Fruit fly (Drosophila melanogaster) whole organism, wandering third instar larva: ENCODE measurements around the gene CG31249.

Source experiments
- Abd-B ChIP-seq: fragments of >200 bp; optimal IDR thresholded peaks from 2 replicates; lab custom pipeline; 2017; ENCODE audit warnings: missing biosample characterization, missing genetic modification characterization
- CG32264 ChIP-seq: fragments of 200-800 bp; sonication (Bioruptor generic); optimal IDR thresholded peaks from 2 replicates; lab custom pipeline; 2016; ENCODE audit warnings: missing biosample characterization, missing genetic modification characterization
- Dif ChIP-seq: fragments of 200-275, 200-300 bp; sonication (Bioruptor generic); optimal IDR thresholded peaks from 2 replicates; lab custom pipeline; 2018; ENCODE audit warnings: missing biosample characterization, missing genetic modification characterization; ENCODE audit not compliant: partially characterized antibody
- HLH106 ChIP-seq: fragments of 200-800 bp; optimal IDR thresholded peaks from 3 replicates; lab custom pipeline; 2019; ENCODE audit warnings: missing biosample characterization, mild to moderate bottlenecking, missing genetic modification characterization, moderate library complexity
- Hnf4 ChIP-seq: fragments of 200-800 bp; sonication (Bioruptor generic); optimal IDR thresholded peaks from 2 replicates; lab custom pipeline; 2016; ENCODE audit warnings: missing biosample characterization, mild to moderate bottlenecking, missing genetic modification characterization
- Hr78 ChIP-seq: fragments of >200 bp; optimal IDR thresholded peaks from 2 replicates; lab custom pipeline; 2017; ENCODE audit warnings: missing biosample characterization, missing genetic modification characterization
- Hr83 ChIP-seq: fragments of 200-300 bp; sonication (Bioruptor generic); optimal IDR thresholded peaks from 2 replicates; lab custom pipeline; 2016; ENCODE audit warnings: missing biosample characterization, mild to moderate bottlenecking, missing genetic modification characterization, moderate library complexity; ENCODE audit not compliant: poor library complexity, severe bottlenecking
- Jra ChIP-seq: sonication (Bioruptor generic); optimal IDR thresholded peaks from 2 replicates; lab custom pipeline; 2016; ENCODE audit warnings: missing biosample characterization, missing genetic modification characterization
- Mio ChIP-seq: sonication (Bioruptor generic); optimal IDR thresholded peaks from 2 replicates; lab custom pipeline; 2016; ENCODE audit warnings: missing biosample characterization, missing genetic modification characterization
- Myc ChIP-seq: fragments of >200 bp; optimal IDR thresholded peaks from 2 replicates; lab custom pipeline; 2017
- N ChIP-seq: fragments of >200 bp; optimal IDR thresholded peaks from 2 replicates; lab custom pipeline; 2018; ENCODE audit warnings: missing biosample characterization, missing external identifiers, missing genetic modification characterization
- OdsH ChIP-seq: fragments of 200-800 bp; sonication (Bioruptor generic); optimal IDR thresholded peaks from 2 replicates; lab custom pipeline; 2016; ENCODE audit warnings: missing biosample characterization, mild to moderate bottlenecking, missing genetic modification characterization
- Rel ChIP-seq, 2 experiments: fragments of 200-800 bp; sonication (Bioruptor generic) in 1 of 2; optimal IDR thresholded peaks; 2 replicates in 1 of 2; 3 replicates in 1 of 2; lab custom pipeline; 2016 to 2019; ENCODE audit warnings: mild to moderate bottlenecking in 2 of 2, missing biosample characterization in 2 of 2, missing genetic modification characterization in 2 of 2, moderate library complexity in 1 of 2
- Sp1 ChIP-seq: fragments of 200-800 bp; sonication (Bioruptor generic); optimal IDR thresholded peaks from 3 replicates; lab custom pipeline; 2019; ENCODE audit warnings: missing biosample characterization, mild to moderate bottlenecking, missing genetic modification characterization, moderate library complexity
- Vsx2 ChIP-seq: fragments of 200-300, 225-300 bp; sonication (Bioruptor generic); optimal IDR thresholded peaks from 2 replicates; lab custom pipeline; 2018; ENCODE audit warnings: missing biosample characterization, missing genetic modification characterization; ENCODE audit not compliant: partially characterized antibody
- br ChIP-seq: fragments of 200-800 bp; sonication (Bioruptor generic); optimal IDR thresholded peaks from 2 replicates; lab custom pipeline; 2016; ENCODE audit warnings: missing biosample characterization, missing genetic modification characterization
- brk ChIP-seq: fragments of 200-800 bp; sonication (Bioruptor generic); optimal IDR thresholded peaks from 2 replicates; lab custom pipeline; 2016; ENCODE audit warnings: missing biosample characterization, mild to moderate bottlenecking, missing genetic modification characterization
- dmrt93B ChIP-seq: fragments of 200-800 bp; sonication (Bioruptor generic); optimal IDR thresholded peaks from 2 replicates; lab custom pipeline; 2018; ENCODE audit warnings: missing biosample characterization, mild to moderate bottlenecking, missing genetic modification characterization
- ey ChIP-seq: fragments of 200-800 bp; sonication (Bioruptor generic); optimal IDR thresholded peaks from 2 replicates; lab custom pipeline; 2016; ENCODE audit warnings: missing biosample characterization, missing genetic modification characterization
- foxo ChIP-seq, 2 experiments: fragments of 200-800 bp; sonication (Bioruptor generic); optimal IDR thresholded peaks; 2 replicates in 1 of 2; 3 replicates in 1 of 2; lab custom pipeline; 2016 to 2017; ENCODE audit warnings: missing biosample characterization in 2 of 2, missing genetic modification characterization in 2 of 2
- h ChIP-seq: fragments of 200-800 bp; sonication (Bioruptor generic); optimal IDR thresholded peaks from 3 replicates; lab custom pipeline; 2016; ENCODE audit warnings: missing biosample characterization, mild to moderate bottlenecking, missing genetic modification characterization
- jim ChIP-seq: fragments of 175-275, 200-325 bp; sonication (Bioruptor generic); optimal IDR thresholded peaks from 2 replicates; lab custom pipeline; 2016; ENCODE audit warnings: missing biosample characterization, mild to moderate bottlenecking, missing genetic modification characterization
- lola ChIP-seq: fragments of >200 bp; optimal IDR thresholded peaks from 2 replicates; lab custom pipeline; 2017; ENCODE audit warnings: missing biosample characterization, missing genetic modification characterization
- pan ChIP-seq: fragments of >200 bp; optimal IDR thresholded peaks from 2 replicates; lab custom pipeline; 2017
- rgr ChIP-seq: fragments of 200-800 bp; sonication (Bioruptor generic); optimal IDR thresholded peaks from 3 replicates; lab custom pipeline; 2016; ENCODE audit warnings: missing biosample characterization, mild to moderate bottlenecking, missing genetic modification characterization
- sv ChIP-seq: fragments of 200-800 bp; sonication (Bioruptor generic); optimal IDR thresholded peaks from 3 replicates; lab custom pipeline; 2016; ENCODE audit warnings: missing biosample characterization, missing genetic modification characterization
- tai ChIP-seq: sonication (Bioruptor generic); optimal IDR thresholded peaks from 2 replicates; lab custom pipeline; 2016; ENCODE audit warnings: missing biosample characterization, missing genetic modification characterization
- usp ChIP-seq: fragments of >200 bp; optimal IDR thresholded peaks from 2 replicates; lab custom pipeline; 2017; ENCODE audit warnings: missing biosample characterization, missing genetic modification characterization
- woc ChIP-seq: sonication (Bioruptor generic); optimal IDR thresholded peaks from 2 replicates; lab custom pipeline; 2016; ENCODE audit warnings: missing biosample characterization, mild to moderate bottlenecking, missing genetic modification characterization

Gene CG31249

DNA sequence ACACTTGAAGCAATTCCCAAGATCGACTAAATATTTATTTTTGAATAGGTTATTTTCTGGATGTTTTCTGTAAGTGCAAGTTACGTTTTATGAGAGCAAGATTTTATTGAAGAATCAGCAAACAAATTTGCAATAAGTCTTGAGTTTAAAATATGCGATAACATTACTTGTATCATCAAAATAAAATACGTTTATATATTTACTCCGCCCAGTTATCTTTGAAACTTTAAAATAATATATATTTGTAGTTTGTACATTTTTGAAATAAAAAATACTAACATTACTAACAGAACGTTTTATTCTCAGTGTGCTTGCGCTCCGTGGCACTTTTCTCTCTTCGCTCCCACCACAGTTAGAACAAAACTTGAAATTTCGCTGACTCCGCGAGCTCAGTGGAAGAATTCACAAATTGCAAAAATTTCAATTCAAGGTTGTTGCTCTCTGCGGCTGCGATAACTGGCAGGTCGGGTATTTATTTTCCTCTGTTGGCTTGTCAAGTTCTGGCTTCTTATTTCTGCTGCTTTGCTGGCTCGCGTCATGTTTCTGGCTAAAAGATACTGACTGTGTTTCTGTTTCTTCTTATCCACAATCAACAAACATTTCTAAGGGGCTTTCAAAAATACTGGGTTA, 7.4 kb downstream of the CG31249 start (continued):
- TF ChIP-seq lola (no peak), woc (GFP tag; lab: Kevin White, UChicago) (peak; percentile 84), usp (GFP tag; lab: Kevin White, UChicago) (peak; percentile 33), h (GFP tag; lab: Kevin White, UChicago) (peak; percentile 90), tai (GFP tag; lab: Kevin White, UChicago) (peak; percentile 33), CG32264 (peak; percentile 48), Abd-B (GFP tag; lab: Kevin White, UChicago) (no peak), Hr83 (no peak), jim (GFP tag; lab: Kevin White, UChicago) (no peak)

- TF ChIP-seq Myc (no peak), HLH106 (no peak), Rel (GFP tag; optimal IDR thresholded peaks at IDR 0.05; lab: Kevin White, UChicago) (no peak), Rel (tag; optimal IDR thresholded peaks at IDR 0.05; lab: Kevin White, UChicago) (peak; percentile 96), Hnf4 (GFP tag; lab: Kevin White, UChicago) (no peak)
- TF ChIP-seq, all 38 proteins: peak for 1
These were observed 8.6 kb downstream of the CG31249 start for dm6 chr3R:17678138-17678873.

- peak in 1 of 2 experiments; percentile 26 for TF ChIP-seq foxo (GFP tag; optimal IDR thresholded peaks at IDR 0.05; lab: Kevin White, UChicago)
- TF ChIP-seq Myc, result no peak
- TF ChIP-seq Sp1, result peak; percentile 8
- TF ChIP-seq rgr (GFP tag; lab: Kevin White, UChicago), result peak; percentile 14
- TF ChIP-seq Jra (GFP tag; lab: Kevin White, UChicago), result peak; percentile 35
- peak; percentile 18 for TF ChIP-seq Vsx2 (GFP tag; lab: Kevin White, UChicago)
- no peak for TF ChIP-seq sv (GFP tag; lab: Kevin White, UChicago)
These were observed 16.0 kb downstream of the CG31249 start, which contains the start of the genes CG7523 and Mps1 for dm6 chr3R:17670857-17671336. Gene CG7523 (minus strand): TSS chr3R:17670895. Gene Mps1 (plus strand): TSS chr3R:17671271.

DNA sequence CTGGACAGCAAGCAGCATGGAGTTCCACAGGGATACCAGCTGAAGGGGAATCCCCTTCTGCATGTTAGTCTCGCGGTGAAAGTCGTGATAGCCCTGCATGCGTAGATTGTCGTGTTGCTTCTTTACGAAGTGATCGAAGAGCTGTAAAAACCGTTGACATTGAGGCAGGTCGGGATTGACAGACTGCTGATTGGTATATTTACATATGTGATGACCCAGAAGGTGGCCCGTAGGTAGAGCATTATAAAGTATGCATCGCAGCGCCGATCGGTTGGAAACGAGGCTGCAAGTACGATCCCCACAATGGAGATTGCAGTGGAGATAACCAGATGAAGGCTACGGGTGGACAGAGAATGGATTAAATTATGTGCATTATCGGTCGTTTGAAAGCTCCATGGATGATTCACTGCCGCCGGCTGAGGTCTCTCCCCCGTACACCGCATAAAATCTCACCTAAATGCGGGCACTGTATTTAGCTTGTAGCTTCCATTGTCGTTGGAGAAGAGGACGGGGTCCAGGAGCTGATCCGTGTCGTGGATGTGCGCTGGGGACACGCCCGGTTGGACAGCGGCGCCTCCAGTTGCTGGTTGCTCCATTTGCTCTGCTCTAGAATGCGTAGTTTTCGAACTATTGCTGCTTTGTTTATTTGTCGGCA, 16.5 kb downstream of the CG31249 start:
- TF ChIP-seq Rel (GFP tag; optimal IDR thresholded peaks at IDR 0.05; lab: Kevin White, UChicago) (no peak), Rel (tag; optimal IDR thresholded peaks at IDR 0.05; lab: Kevin White, UChicago) (peak; percentile 82), brk (no peak), Jra (GFP tag; lab: Kevin White, UChicago) (peak; percentile 54), Hr78 (GFP tag; lab: Kevin White, UChicago) (no peak)

DNA sequence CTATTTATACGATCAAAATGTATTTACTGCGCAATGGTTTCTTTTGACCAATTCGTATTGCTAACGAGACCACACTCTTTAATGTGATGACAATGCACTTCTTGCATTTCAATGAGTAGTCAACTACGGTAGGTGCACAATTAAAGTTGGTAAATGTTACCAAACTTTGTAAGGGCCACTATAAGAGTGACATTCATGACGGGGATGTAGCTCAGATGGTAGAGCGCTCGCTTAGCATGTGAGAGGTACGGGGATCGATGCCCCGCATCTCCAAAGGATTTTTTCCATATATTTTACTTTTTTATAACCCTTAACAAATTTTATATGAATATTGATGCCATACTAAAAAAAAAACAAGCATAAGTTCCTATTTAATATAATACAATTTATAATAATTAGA, 18.9 kb downstream of the CG31249 start:
- TF ChIP-seq OdsH (GFP tag; lab: Kevin White, UChicago) (no peak), Myc (no peak), woc (GFP tag; lab: Kevin White, UChicago) (no peak), dmrt93B (GFP tag; lab: Kevin White, UChicago) (no peak), rgr (GFP tag; lab: Kevin White, UChicago) (no peak), Mio (GFP tag; lab: Kevin White, UChicago) (no peak), Dif (GFP tag; lab: Kevin White, UChicago) (no peak), CG32264 (no peak), jim (GFP tag; lab: Kevin White, UChicago) (no peak), brk (no peak), ey (GFP tag; lab: Kevin White, UChicago) (no peak), br (GFP tag; lab: Kevin White, UChicago) (no peak), N (no peak), Hr83 (no peak), pan (lab: Kevin White, UChicago) (no peak), Abd-B (GFP tag; lab: Kevin White, UChicago) (no peak), lola (no peak)
